Worm (Caenorhabditis elegans): ENCODE data around the gene C47E8.3.

The C47E8.3 gene

DNA sequence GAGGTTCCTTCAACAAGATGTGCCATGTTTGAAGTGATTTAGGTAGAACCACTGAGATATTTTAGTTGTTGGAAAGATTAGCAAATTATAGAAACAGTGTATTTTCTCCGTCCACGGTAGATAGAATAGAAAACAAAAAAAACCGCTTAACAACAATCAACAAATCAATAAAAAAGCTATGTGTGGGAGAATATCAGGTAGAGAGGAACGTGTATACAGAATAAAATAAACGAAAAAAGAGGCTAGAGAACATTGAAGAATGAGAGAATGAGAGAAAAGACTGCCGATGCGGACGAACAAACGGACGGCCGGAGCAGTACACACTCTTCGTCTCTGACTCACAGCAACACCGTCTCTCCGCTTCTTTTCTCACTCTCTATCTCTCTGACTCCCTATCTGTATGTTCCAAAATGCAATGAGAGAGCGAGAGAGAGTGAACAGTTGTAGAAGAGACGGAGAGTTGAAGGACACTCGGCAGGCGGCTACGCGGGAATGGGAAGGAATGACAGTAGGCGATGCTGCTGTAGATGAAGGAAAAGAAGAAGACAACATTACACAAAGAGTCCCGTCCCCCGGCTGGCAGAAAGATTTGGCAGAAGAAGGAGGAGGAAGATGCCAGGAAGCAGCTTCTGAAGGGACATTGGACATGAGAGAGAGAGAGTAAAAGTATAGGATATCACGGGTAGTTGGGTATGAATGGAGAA is 16.6 kb downstream of the C47E8.3 start, which contains the start of gene unc-112 (continued):
- TF ChIP-seq mcd-1 (GFP tag; IDR thresholded peaks at IDR 0.05) (peak; percentile 76), ets-4 (GFP tag; optimal IDR thresholded peaks at IDR 0.05) (peak; percentile 50), nfyb-1 (GFP tag; IDR thresholded peaks at IDR 0.05) (0 out of 2 replicates have a peak, but pooled peaks have one; percentile 53), efl-1 (GFP tag; optimal IDR thresholded peaks at IDR 0.05) (peak; percentile 15), nhr-80 (tag; optimal IDR thresholded peaks at IDR 0.05) (peak; percentile 96), ccch-3 (GFP tag; optimal IDR thresholded peaks at IDR 0.05) (no peak), pbrm-1 (GFP tag; IDR thresholded peaks at IDR 0.05) (0 out of 2 replicates have a peak, but pooled peaks have one; percentile 24), egrh-3 (GFP tag; IDR thresholded peaks at IDR 0.05) (peak; percentile 51; the same call in 1 of the 2 replicates), K11D2.4 (GFP tag; IDR thresholded peaks at IDR 0.05) (0 out of 2 replicates have a peak, but pooled peaks have one; percentile 26), cebp-1 (GFP tag; IDR thresholded peaks at IDR 0.05) (no peak), cebp-1 (tag; optimal IDR thresholded peaks at IDR 0.05) (peak; percentile 73), gei-17 (GFP tag; optimal IDR thresholded peaks at IDR 0.05) (no peak), madf-3 (GFP tag; IDR thresholded peaks at IDR 0.05) (0 out of 2 replicates have a peak, but pooled peaks have one; percentile 12), lin-35 (GFP tag; optimal IDR thresholded peaks at IDR 0.05) (peak in 1 of 3 experiments; percentile 33), hmg-20 (GFP tag; IDR thresholded peaks at IDR 0.05) (peak; percentile 59; the same call in 1 of the 2 replicates), zfh-2 (GFP tag; conservative IDR thresholded peaks at IDR 0.05) (peak; percentile 97), chd-7 (tag; optimal IDR thresholded peaks at IDR 0.05) (no peak), lin-54 (GFP tag; optimal IDR thresholded peaks at IDR 0.05) (peak; percentile 31), T07F8.4 (tag; optimal IDR thresholded peaks at IDR 0.05) (no peak), B0336.3 (GFP tag; IDR thresholded peaks at IDR 0.05) (peak; percentile 61; the same call in 1 of the 2 replicates), lin-40 (tag; optimal IDR thresholded peaks at IDR 0.05) (no peak), nfya-2 (GFP tag; IDR thresholded peaks at IDR 0.05) (no peak), let-526 (GFP tag; IDR thresholded peaks at IDR 0.05) (0 out of 2 replicates have a peak, but pooled peaks have one; percentile 39), let-607 (tag; optimal IDR thresholded peaks at IDR 0.05) (peak; percentile 25 to 29), C17E4.6 (GFP tag; IDR thresholded peaks at IDR 0.05) (0 out of 2 replicates have a peak, but pooled peaks have one; percentile 20), attf-5 (GFP tag; optimal IDR thresholded peaks at IDR 0.05) (peak; percentile 80), rpc-1 (optimal IDR thresholded peaks at IDR 0.05) (no peak), rpc-1 (tag; optimal IDR thresholded peaks at IDR 0.05) (no peak)

- TF ChIP-seq snpc-1.1 (tag; optimal IDR thresholded peaks at IDR 0.05; ENCODE audit: insufficient read depth) = peak; percentile 19
- TF ChIP-seq mel-28 (tag; optimal IDR thresholded peaks at IDR 0.05; ENCODE audit: borderline replicate concordance) = no peak
- TF ChIP-seq ceh-27 (GFP tag; optimal IDR thresholded peaks at IDR 0.05) = no peak
- TF ChIP-seq nhr-179 (tag; optimal IDR thresholded peaks at IDR 0.05) = no peak
- peak; percentile 9 for TF ChIP-seq efl-1 (GFP tag; optimal IDR thresholded peaks at IDR 0.05)
- TF ChIP-seq dox-1 (GFP tag; IDR thresholded peaks at IDR 0.05) = no peak
- TF ChIP-seq madf-6 (GFP tag; IDR thresholded peaks at IDR 0.05) = peak; percentile 48; the same call in 1 of the 2 replicates
- TF ChIP-seq F33H1.4 (GFP tag; IDR thresholded peaks at IDR 0.05) = peak; percentile 40; the same call in 1 of the 2 replicates
- TF ChIP-seq tbp1 (GFP tag; optimal IDR thresholded peaks at IDR 0.05) = no peak
- peak; percentile 91 for TF ChIP-seq lsl-1 (GFP tag; optimal IDR thresholded peaks at IDR 0.05)
Observed at ce11 chrV:14698005-14698404, 17.9 kb downstream of the C47E8.3 start.

Data from whole organism, young adult.